Worm (Caenorhabditis elegans): ENCODE results near the gene dib-1.

dib-1 gene

ce11 chrIV:2890401-2890952 lies at the start of gene dib-1, which contains the start of gene nprt-1:
dib-1 (plus strand) TSS chrIV:2890882.
nprt-1 (minus strand) TSS chrIV:2890451.
- TF ChIP-seq cog-1 (tag; optimal IDR thresholded peaks at IDR 0.05) (no peak), med-1 (GFP tag; optimal IDR thresholded peaks at IDR 0.05; ENCODE audit: insufficient read depth) (no peak), flt-1 (GFP tag; IDR thresholded peaks at IDR 0.05) (no peak), ztf-23 (GFP tag; IDR thresholded peaks at IDR 0.05) (no peak), ref-1 (GFP tag; conservative IDR thresholded peaks at IDR 0.05) (no peak), ztf-29 (GFP tag; IDR thresholded peaks at IDR 0.05) (no peak), T22C8.4 (GFP tag; IDR thresholded peaks at IDR 0.05) (no peak), tab-1 (GFP tag; IDR thresholded peaks at IDR 0.05) (no peak), klf-2 (GFP tag; conservative IDR thresholded peaks at IDR 0.05) (no peak)

- TF ChIP-seq flt-1 (GFP tag; IDR thresholded peaks at IDR 0.05): no peak
- no peak for TF ChIP-seq tab-1 (GFP tag; IDR thresholded peaks at IDR 0.05)
- TF ChIP-seq ref-1 (GFP tag; conservative IDR thresholded peaks at IDR 0.05): no peak
- TF ChIP-seq ztf-23 (GFP tag; IDR thresholded peaks at IDR 0.05): no peak
- TF ChIP-seq klf-2 (GFP tag; conservative IDR thresholded peaks at IDR 0.05): no peak
- no peak for TF ChIP-seq ztf-29 (GFP tag; IDR thresholded peaks at IDR 0.05)
- TF ChIP-seq T22C8.4 (GFP tag; IDR thresholded peaks at IDR 0.05): no peak
- TF ChIP-seq cog-1 (tag; optimal IDR thresholded peaks at IDR 0.05): no peak
- no peak for TF ChIP-seq med-1 (GFP tag; optimal IDR thresholded peaks at IDR 0.05; ENCODE audit: insufficient read depth)
These were observed 49.4 kb upstream of the dib-1 start, which contains the start of gene clec-83 for ce11 chrIV:2841260-2841659. clec-83 (minus strand) TSS chrIV:2841472.

ce11 chrIV:2842162-2842561 lies 48.5 kb upstream of the dib-1 start, which contains the start of gene clec-84:
clec-84 (plus strand) TSS chrIV:2842462.
- TF ChIP-seq T22C8.4 (GFP tag; IDR thresholded peaks at IDR 0.05): no peak
- TF ChIP-seq ref-1 (GFP tag; conservative IDR thresholded peaks at IDR 0.05): no peak
- TF ChIP-seq ztf-23 (GFP tag; IDR thresholded peaks at IDR 0.05): no peak
- TF ChIP-seq klf-2 (GFP tag; conservative IDR thresholded peaks at IDR 0.05): no peak

DNA sequence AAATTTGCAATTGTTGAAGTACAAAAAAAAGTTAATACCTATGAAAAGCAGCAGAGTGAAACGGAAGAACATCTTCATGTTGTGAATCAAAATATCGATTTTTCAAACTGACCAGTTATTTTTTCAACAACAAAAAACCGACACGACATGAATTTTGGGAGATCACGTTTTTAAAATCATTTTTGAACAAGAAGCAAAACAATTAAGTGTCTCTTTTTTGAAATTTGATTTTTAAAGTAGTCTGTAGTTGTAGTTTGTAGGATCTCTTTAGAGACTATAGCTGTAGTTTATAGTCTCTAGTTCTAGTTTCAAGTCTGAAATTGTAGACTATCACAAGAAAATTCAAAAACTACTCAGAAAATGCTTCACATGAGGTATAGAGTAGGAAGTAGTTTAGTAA lies 46.8 kb upstream of the dib-1 start, which contains the start of gene Y54G2A.15:
Y54G2A.15 (minus strand) TSS at position 101 of the 400 bp plus-strand sequence.
- no peak for TF ChIP-seq klf-2 (GFP tag; conservative IDR thresholded peaks at IDR 0.05)
- no peak for TF ChIP-seq cog-1 (tag; optimal IDR thresholded peaks at IDR 0.05)
- TF ChIP-seq T22C8.4 (GFP tag; IDR thresholded peaks at IDR 0.05): no peak
- TF ChIP-seq ztf-29 (GFP tag; IDR thresholded peaks at IDR 0.05): no peak
- TF ChIP-seq ztf-23 (GFP tag; IDR thresholded peaks at IDR 0.05): no peak
- no peak for TF ChIP-seq tab-1 (GFP tag; IDR thresholded peaks at IDR 0.05)

DNA sequence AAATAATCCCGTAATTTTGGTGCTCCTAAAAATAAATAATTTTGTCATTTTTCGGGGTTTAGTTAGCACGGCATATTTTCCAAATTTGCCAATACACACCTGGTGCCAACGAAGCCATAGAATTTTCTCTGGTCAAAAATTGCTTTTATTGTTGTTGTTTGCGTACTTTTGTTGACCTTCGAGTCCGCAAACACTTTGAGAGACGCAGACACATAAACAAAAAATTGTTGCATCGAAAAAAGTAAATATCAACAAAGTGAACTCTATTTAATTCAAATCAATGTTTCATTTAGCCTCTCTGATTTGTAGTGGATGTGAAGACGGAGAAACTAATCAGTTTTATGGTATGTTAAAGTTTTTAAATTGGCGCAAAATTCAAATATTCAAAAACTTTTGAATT lies 44.4 kb upstream of the dib-1 start, which contains the start of gene Y54G2A.40:
Y54G2A.40 (plus strand) TSS at position 213 of the 400 bp plus-strand sequence.
- TF ChIP-seq ztf-29 (GFP tag; IDR thresholded peaks at IDR 0.05): no peak
- TF ChIP-seq tab-1 (GFP tag; IDR thresholded peaks at IDR 0.05): no peak
- TF ChIP-seq klf-2 (GFP tag; conservative IDR thresholded peaks at IDR 0.05): no peak
- no peak for TF ChIP-seq med-1 (GFP tag; optimal IDR thresholded peaks at IDR 0.05; ENCODE audit: insufficient read depth)
- TF ChIP-seq cog-1 (tag; optimal IDR thresholded peaks at IDR 0.05): no peak
- no peak for TF ChIP-seq ref-1 (GFP tag; conservative IDR thresholded peaks at IDR 0.05)
- no peak for TF ChIP-seq ztf-23 (GFP tag; IDR thresholded peaks at IDR 0.05)
- no peak for TF ChIP-seq T22C8.4 (GFP tag; IDR thresholded peaks at IDR 0.05)

- TF ChIP-seq klf-2 (GFP tag; conservative IDR thresholded peaks at IDR 0.05): no peak
- TF ChIP-seq med-1 (GFP tag; optimal IDR thresholded peaks at IDR 0.05; ENCODE audit: insufficient read depth): no peak
- TF ChIP-seq ref-1 (GFP tag; conservative IDR thresholded peaks at IDR 0.05): no peak
- no peak for TF ChIP-seq T22C8.4 (GFP tag; IDR thresholded peaks at IDR 0.05)
- no peak for TF ChIP-seq ztf-23 (GFP tag; IDR thresholded peaks at IDR 0.05)
- no peak for TF ChIP-seq flt-1 (GFP tag; IDR thresholded peaks at IDR 0.05)
- TF ChIP-seq ztf-29 (GFP tag; IDR thresholded peaks at IDR 0.05): no peak
- TF ChIP-seq cog-1 (tag; optimal IDR thresholded peaks at IDR 0.05): no peak
- no peak for TF ChIP-seq tab-1 (GFP tag; IDR thresholded peaks at IDR 0.05)
These were observed 41.4 kb upstream of the dib-1 start for ce11 chrIV:2849269-2849668.

DNA sequence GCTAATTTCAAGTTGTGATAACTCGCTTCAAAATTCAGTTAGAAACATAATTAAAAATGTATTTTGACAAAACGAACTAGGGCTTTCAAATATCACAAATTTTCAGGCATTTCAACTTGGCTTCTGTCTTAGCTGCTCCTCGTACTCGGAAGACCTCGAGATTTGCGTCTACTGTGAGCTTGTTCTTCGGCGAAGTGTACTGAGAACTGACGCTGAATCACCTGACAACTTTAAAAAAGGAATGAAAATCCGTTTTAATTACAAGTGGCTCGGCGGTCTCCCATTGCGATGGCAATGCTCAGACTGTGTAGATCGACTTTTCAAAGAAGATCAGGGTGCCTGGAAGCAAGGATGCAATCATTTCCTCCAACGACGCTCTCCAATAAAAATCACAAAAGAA lies 40.1 kb upstream of the dib-1 start, which contains the start of gene clec-85:
clec-85 (plus strand) TSS at position 301 of the 400 bp plus-strand sequence.
- TF ChIP-seq T22C8.4 (GFP tag; IDR thresholded peaks at IDR 0.05): no peak

- no peak for TF ChIP-seq med-1 (GFP tag; optimal IDR thresholded peaks at IDR 0.05; ENCODE audit: insufficient read depth)
- no peak for TF ChIP-seq cog-1 (tag; optimal IDR thresholded peaks at IDR 0.05)
- TF ChIP-seq klf-2 (GFP tag; conservative IDR thresholded peaks at IDR 0.05): no peak
- TF ChIP-seq tab-1 (GFP tag; IDR thresholded peaks at IDR 0.05): no peak
- no peak for TF ChIP-seq T22C8.4 (GFP tag; IDR thresholded peaks at IDR 0.05)
- no peak for TF ChIP-seq ztf-23 (GFP tag; IDR thresholded peaks at IDR 0.05)
- no peak for TF ChIP-seq ztf-29 (GFP tag; IDR thresholded peaks at IDR 0.05)
- TF ChIP-seq ref-1 (GFP tag; conservative IDR thresholded peaks at IDR 0.05): no peak
These were observed 39.1 kb upstream of the dib-1 start for ce11 chrIV:2851625-2852024.

ce11 chrIV:2853164-2853563 lies 37.5 kb upstream of the dib-1 start, which contains the start of gene Y54G2A.49:
Y54G2A.49 (minus strand) TSS chrIV:2853264.
- TF ChIP-seq ref-1 (GFP tag; conservative IDR thresholded peaks at IDR 0.05): no peak
- TF ChIP-seq ztf-29 (GFP tag; IDR thresholded peaks at IDR 0.05): no peak
- TF ChIP-seq T22C8.4 (GFP tag; IDR thresholded peaks at IDR 0.05): no peak
- TF ChIP-seq med-1 (GFP tag; optimal IDR thresholded peaks at IDR 0.05; ENCODE audit: insufficient read depth): no peak
- TF ChIP-seq tab-1 (GFP tag; IDR thresholded peaks at IDR 0.05): no peak
- no peak for TF ChIP-seq flt-1 (GFP tag; IDR thresholded peaks at IDR 0.05)
- no peak for TF ChIP-seq cog-1 (tag; optimal IDR thresholded peaks at IDR 0.05)
- TF ChIP-seq ztf-23 (GFP tag; IDR thresholded peaks at IDR 0.05): no peak
- no peak for TF ChIP-seq klf-2 (GFP tag; conservative IDR thresholded peaks at IDR 0.05)

DNA sequence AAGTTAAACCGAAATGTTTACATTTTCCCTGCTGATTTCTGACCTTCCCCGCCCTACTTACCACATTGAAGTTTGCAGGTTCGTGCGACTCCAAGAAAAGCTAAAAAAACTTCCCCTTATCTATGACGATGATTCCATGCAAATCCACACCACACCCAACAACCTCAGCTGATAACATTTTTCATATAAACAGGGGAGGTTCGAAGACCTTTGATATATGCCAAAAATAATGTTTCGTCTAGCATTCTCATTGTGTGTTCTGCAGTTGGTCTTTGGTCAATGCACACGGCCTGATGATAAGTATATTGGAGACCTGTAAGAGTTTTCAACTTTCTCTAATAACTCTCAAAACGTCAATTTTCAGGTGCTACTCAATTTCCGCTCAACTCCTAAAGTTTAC lies 36.5 kb upstream of the dib-1 start:
- no peak for TF ChIP-seq ztf-23 (GFP tag; IDR thresholded peaks at IDR 0.05)
- TF ChIP-seq ztf-29 (GFP tag; IDR thresholded peaks at IDR 0.05): no peak
- no peak for TF ChIP-seq med-1 (GFP tag; optimal IDR thresholded peaks at IDR 0.05; ENCODE audit: insufficient read depth)
- TF ChIP-seq tab-1 (GFP tag; IDR thresholded peaks at IDR 0.05): no peak
- no peak for TF ChIP-seq cog-1 (tag; optimal IDR thresholded peaks at IDR 0.05)
- no peak for TF ChIP-seq T22C8.4 (GFP tag; IDR thresholded peaks at IDR 0.05)
- no peak for TF ChIP-seq klf-2 (GFP tag; conservative IDR thresholded peaks at IDR 0.05)
- TF ChIP-seq ref-1 (GFP tag; conservative IDR thresholded peaks at IDR 0.05): no peak
- TF ChIP-seq flt-1 (GFP tag; IDR thresholded peaks at IDR 0.05): no peak

Data from whole organism, midembryonic.